Worm (Caenorhabditis elegans): ENCODE measurements around the gene ZK1128.3.
A peak's percentile ranks its signal among the peaks of the same experiment; 100 is the strongest.

Gene ZK1128.3

ce11 chrIII:10094538-10094937 lies 24.2 kb downstream of the ZK1128.3 start (continued):
- TF ChIP-seq nhr-12 (tag; optimal IDR thresholded peaks at IDR 0.05), result no peak

DNA sequence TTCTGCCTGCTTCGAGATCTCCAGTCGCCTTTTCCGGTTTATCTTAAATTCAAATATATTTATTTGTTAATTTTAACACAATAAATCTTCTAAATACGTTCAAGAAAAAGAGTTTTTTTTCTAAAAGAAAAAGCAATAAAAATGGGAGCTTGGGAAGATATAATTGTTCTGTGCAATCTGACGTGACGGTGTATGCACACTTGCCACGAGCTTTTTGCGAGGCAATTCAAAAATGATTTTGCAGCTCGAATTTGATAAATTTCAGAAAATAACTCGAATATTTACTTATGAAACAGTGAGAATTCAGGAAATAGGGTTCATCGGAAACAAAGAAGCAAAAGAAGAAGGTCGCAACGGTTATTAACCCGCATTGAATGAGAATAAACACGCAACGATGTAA lies 25.6 kb downstream of the ZK1128.3 start:
- TF ChIP-seq pha-4 (tag; optimal IDR thresholded peaks at IDR 0.05) (peak; percentile 43), lsy-12 (tag; optimal IDR thresholded peaks at IDR 0.05) (peak; percentile 30), nfya-1 (tag; optimal IDR thresholded peaks at IDR 0.05; ENCODE audit: insufficient read depth) (peak; percentile 22), lin-15B (tag; optimal IDR thresholded peaks at IDR 0.05) (peak; percentile 12), sea-2 (GFP tag; optimal IDR thresholded peaks at IDR 0.05) (no peak), egl-5 (tag; optimal IDR thresholded peaks at IDR 0.05) (no peak), nhr-12 (tag; optimal IDR thresholded peaks at IDR 0.05) (no peak)

DNA sequence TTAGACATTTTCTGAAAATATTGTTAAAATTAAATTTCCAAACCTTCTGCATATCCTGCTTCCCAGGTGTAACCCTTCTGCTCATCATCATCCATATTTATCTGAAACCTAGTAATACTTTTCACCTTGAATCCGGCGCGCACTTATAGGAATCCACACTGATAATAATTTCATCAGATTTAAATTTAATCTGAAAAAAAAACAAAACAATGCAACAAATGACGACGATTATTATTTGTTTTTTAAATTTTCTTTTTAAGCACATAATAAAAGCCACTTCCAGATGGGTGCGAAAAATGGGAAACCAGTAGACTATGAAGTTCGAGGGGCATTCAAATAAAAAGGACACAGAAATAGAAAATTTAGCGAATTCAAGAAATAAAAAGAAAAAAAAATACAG lies 28.0 kb downstream of the ZK1128.3 start, which contains the start of gene gtf-2H2C:
gtf-2H2C (minus strand) TSS at position 101 of the 400 bp plus-strand sequence.
- TF ChIP-seq hmg-11 (tag; optimal IDR thresholded peaks at IDR 0.05) (no peak), daf-12 (tag; optimal IDR thresholded peaks at IDR 0.05) (no peak), fkh-10 (GFP tag; optimal IDR thresholded peaks at IDR 0.05) (no peak), nhr-11 (tag; optimal IDR thresholded peaks at IDR 0.05) (no peak), nhr-12 (tag; optimal IDR thresholded peaks at IDR 0.05) (no peak), lin-39 (tag; optimal IDR thresholded peaks at IDR 0.05) (no peak), nhr-76 (tag; optimal IDR thresholded peaks at IDR 0.05) (no peak), nhr-77 (tag; optimal IDR thresholded peaks at IDR 0.05) (no peak), unc-39 (tag; optimal IDR thresholded peaks at IDR 0.05) (no peak), mml-1 (tag; optimal IDR thresholded peaks at IDR 0.05) (no peak)

DNA sequence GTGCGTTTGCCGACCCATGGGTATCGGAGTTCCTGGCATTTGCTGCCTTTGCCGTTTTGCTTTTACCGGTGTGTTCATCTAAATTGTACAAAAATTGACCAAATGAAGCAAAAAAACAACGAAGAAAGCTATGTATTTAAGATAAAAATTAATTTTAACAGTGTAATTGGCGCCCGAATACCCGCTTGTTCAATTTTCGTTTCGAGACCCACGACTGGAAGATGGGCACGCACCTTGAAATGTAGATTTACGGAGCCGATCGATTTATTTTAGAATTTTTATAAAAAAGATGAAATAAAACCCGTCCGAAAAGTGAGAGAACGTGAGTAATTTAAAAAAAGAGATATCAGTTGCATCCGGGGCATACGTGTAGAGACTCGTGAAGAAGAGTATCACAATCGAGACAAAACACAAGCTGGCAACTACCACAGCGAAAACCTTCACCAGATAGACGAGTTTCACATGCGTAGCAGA lies 30.2 kb downstream of the ZK1128.3 start, which contains the start of gene hal-2:
hal-2 (minus strand) TSS at position 424 of the 474 bp plus-strand sequence.
- TF ChIP-seq pha-4 (tag; optimal IDR thresholded peaks at IDR 0.05) (no peak), nhr-77 (tag; optimal IDR thresholded peaks at IDR 0.05) (no peak), pqm-1 (tag; optimal IDR thresholded peaks at IDR 0.05) (no peak), hmg-11 (tag; optimal IDR thresholded peaks at IDR 0.05) (no peak), elt-3 (tag; optimal IDR thresholded peaks at IDR 0.05) (no peak), nhr-25 (tag; optimal IDR thresholded peaks at IDR 0.05) (no peak), ceh-28 (tag; optimal IDR thresholded peaks at IDR 0.05) (no peak)

DNA sequence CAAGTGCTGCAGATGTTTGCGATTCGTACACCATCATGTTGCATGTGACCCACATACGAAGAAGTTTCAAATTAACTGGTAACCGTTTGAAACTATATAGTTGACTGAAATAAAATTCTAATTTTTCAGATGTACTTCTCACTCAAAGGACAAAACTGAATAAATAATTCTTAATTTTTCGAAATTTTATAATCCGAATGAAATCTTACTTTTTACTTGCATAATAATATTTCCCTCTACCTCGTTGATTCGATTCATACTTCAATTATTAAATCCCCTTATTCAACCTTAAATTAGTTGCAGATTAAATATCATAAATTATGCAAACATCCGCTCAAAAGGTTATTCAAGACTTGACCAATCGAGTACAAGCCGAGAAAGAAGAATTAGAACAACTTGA lies 32.7 kb downstream of the ZK1128.3 start, which contains the start of gene T16H12.2:
T16H12.2 (plus strand) TSS at position 301 of the 400 bp plus-strand sequence.
- TF ChIP-seq ceh-82 (tag; optimal IDR thresholded peaks at IDR 0.05) (no peak), pha-4 (tag; optimal IDR thresholded peaks at IDR 0.05) (no peak), aly-2 (tag; optimal IDR thresholded peaks at IDR 0.05) (no peak), zag-1 (tag; optimal IDR thresholded peaks at IDR 0.05) (no peak), mdl-1 (tag; optimal IDR thresholded peaks at IDR 0.05) (no peak), elt-2 (tag; optimal IDR thresholded peaks at IDR 0.05) (no peak), nhr-237 (tag; optimal IDR thresholded peaks at IDR 0.05) (no peak), egl-5 (tag; optimal IDR thresholded peaks at IDR 0.05) (no peak)

DNA sequence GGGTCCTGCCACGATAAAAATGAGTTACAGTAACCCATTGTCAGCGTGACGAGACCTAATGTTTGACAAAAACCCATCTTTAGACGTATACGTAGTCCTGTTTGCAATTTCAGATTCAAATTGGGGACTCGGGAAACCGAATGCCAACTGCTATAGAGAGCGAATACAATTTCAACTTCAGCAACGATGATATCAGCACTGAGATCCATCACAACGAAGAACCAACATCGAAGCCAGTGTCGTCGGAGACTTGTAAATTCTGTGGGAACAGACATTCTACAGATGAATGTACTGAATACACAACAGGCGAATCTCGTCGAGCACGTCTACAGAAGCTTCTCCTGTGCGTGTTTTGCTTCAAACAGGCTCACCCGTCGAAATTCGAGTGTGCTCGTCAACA lies 33.1 kb downstream of the ZK1128.3 start:
- TF ChIP-seq nhr-25 (tag; optimal IDR thresholded peaks at IDR 0.05), result no peak
- TF ChIP-seq skn-1 (tag; optimal IDR thresholded peaks at IDR 0.05), result no peak
- TF ChIP-seq unc-39 (tag; optimal IDR thresholded peaks at IDR 0.05), result no peak

DNA sequence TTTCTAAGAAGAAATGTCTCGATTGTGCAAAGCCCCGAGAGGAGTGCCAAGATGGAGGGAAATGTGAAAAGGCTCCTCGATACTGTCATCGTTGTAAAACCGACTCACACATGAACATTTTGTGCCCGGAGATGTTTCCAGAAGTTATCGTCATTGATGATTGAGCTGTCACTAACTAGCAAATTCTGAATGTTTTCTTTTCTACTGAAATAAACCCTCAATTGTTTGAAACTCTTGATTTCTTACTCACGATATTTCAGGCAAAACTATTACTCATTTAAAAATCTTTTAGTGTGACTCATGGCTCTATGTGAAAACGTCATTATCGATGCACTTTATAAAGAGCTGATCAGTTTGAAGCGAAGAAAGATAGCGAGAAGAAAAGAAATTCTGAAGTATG lies 33.6 kb downstream of the ZK1128.3 start, which contains the start of gene T16H12.13:
T16H12.13 (plus strand) TSS at position 301 of the 400 bp plus-strand sequence.
- TF ChIP-seq ama-1 (optimal IDR thresholded peaks at IDR 0.05), result no peak
- no peak for TF ChIP-seq ceh-16 (tag; optimal IDR thresholded peaks at IDR 0.05)
- no peak for TF ChIP-seq nhr-23 (tag; optimal IDR thresholded peaks at IDR 0.05)
- no peak for TF ChIP-seq fos-1 (tag; optimal IDR thresholded peaks at IDR 0.05)
- TF ChIP-seq nhr-77 (tag; optimal IDR thresholded peaks at IDR 0.05), result no peak
- no peak for TF ChIP-seq hmg-11 (tag; optimal IDR thresholded peaks at IDR 0.05)
- TF ChIP-seq aly-2 (tag; optimal IDR thresholded peaks at IDR 0.05), result no peak
- TF ChIP-seq jun-1 (tag; optimal IDR thresholded peaks at IDR 0.05), result no peak
- no peak for TF ChIP-seq lin-39 (tag; optimal IDR thresholded peaks at IDR 0.05)
- TF ChIP-seq nhr-25 (tag; optimal IDR thresholded peaks at IDR 0.05), result no peak
- TF ChIP-seq nfya-1 (tag; optimal IDR thresholded peaks at IDR 0.05; ENCODE audit: insufficient read depth), result no peak
- no peak for TF ChIP-seq nhr-11 (tag; optimal IDR thresholded peaks at IDR 0.05)
